Fruit fly (Drosophila melanogaster) Kc167 (cell line): ENCODE results near the gene CkIIbeta.

Experiments used
- Myc ChIP-seq: fragments of >200 bp; optimal IDR thresholded peaks from 2 replicates; lab custom pipeline; 2017; ENCODE audit warnings: missing external identifiers
- Sin3A ChIP-seq: fragments of >200 bp; optimal IDR thresholded peaks from 2 replicates; lab custom pipeline; 2018; ENCODE audit warnings: missing external identifiers
- h ChIP-seq: fragments of >200 bp; optimal IDR thresholded peaks from 3 replicates; lab custom pipeline; 2018; ENCODE audit warnings: missing external identifiers
- insv ChIP-seq: fragments of >200 bp; optimal IDR thresholded peaks from 3 replicates; lab custom pipeline; 2018; ENCODE audit warnings: missing external identifiers
- psq ChIP-seq: fragments of >200 bp; optimal IDR thresholded peaks from 2 replicates; lab custom pipeline; 2017; ENCODE audit warnings: missing external identifiers
- ttk ChIP-seq: sonication (Bioruptor generic); optimal IDR thresholded peaks from 2 replicates; lab custom pipeline; 2017; ENCODE audit warnings: missing external identifiers

DNA sequence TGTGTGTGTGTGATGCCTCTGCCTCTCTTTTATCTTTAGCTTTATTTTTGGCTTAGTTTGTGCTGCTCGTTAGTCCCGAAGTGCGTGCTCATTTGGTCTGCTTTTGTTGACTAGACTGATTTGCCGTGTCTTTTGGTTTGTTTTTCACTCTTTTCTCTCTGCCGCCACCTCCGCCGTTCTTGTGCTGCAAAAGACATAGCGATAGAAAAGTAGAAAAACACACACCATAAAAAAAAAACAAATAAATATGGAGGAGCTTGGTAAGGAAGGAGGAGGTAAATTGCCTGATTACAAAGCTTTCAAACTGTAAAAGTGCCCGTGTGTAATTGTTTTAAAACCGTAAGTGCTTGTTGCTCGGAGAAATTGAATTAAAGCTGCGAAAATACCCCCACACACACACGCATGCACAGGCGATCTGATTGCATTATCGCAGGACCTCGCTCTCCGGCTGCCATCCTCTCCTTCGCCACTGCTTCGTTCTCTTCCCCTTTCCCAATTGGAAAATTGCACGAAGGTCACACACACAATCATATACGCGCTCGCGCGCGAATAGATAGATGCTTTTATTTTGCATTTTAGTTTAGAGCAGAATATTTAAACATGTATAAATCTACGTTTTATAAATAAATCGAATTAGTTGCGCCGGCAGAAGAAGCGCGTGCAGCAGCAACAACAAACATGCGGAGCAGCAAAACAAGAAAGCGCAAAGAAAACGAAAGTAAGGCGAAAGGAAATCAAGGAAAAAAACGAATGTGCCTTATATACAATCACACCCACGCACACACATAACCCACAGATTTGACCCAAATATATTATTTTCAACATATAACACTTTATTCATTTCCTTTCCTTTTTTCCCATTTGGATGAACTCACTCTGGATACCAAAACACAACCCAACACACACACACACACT is 23.3 kb downstream of the CkIIbeta start:
- TF ChIP-seq Myc (lab: Kevin White, UChicago) (no peak), h (no peak), psq (lab: Kevin White, UChicago) (no peak), ttk (no peak), Sin3A (lab: Kevin White, UChicago) (no peak), insv (lab: Kevin White, UChicago) (no peak)
